Fruit fly (Drosophila melanogaster) whole organism, embryonic: ENCODE measurements around the gene Usf.
A peak's percentile ranks its signal among the peaks of the same experiment; 100 is the strongest.

Source experiments
- Adf1 ChIP-seq: fragments of 200-800 bp; sonication (Bioruptor generic); IDR thresholded peaks from 2 replicates; pipeline ENCODE4 v1.3.6; 2022; ENCODE audit warnings: missing biosample characterization, missing genetic modification characterization
- B-H1 ChIP-seq: fragments of 200-800 bp; sonication (Bioruptor generic); IDR thresholded peaks from 3 replicates; pipeline ENCODE4 v1.3.6; 2022; ENCODE audit warnings: missing biosample characterization, missing genetic modification characterization
- BEAF-32 ChIP-seq: fragments of 200-800 bp; sonication (Bioruptor generic); optimal IDR thresholded peaks from 3 replicates; lab custom pipeline; 2017; ENCODE audit warnings: missing biosample characterization, missing genetic modification characterization, mild to moderate bottlenecking, moderate library complexity, missing genetic modification reagents
- BtbVII ChIP-seq: fragments of 200-800 bp; sonication (Bioruptor generic); optimal IDR thresholded peaks from 3 replicates; lab custom pipeline; 2017; ENCODE audit warnings: missing biosample characterization, mild to moderate bottlenecking, missing genetic modification characterization
- CG12236 ChIP-seq: fragments of 200-800 bp; sonication (Bioruptor generic); optimal IDR thresholded peaks from 2 replicates; lab custom pipeline; 2016; ENCODE audit warnings: missing biosample characterization, missing genetic modification characterization
- CG13123 ChIP-seq: fragments of 200-800 bp; sonication (Bioruptor generic); optimal IDR thresholded peaks from 2 replicates; lab custom pipeline; 2016; ENCODE audit warnings: missing biosample characterization, missing genetic modification characterization
- CG15073 ChIP-seq: fragments of 200-800 bp; sonication (Bioruptor generic); optimal IDR thresholded peaks from 2 replicates; lab custom pipeline; 2016; ENCODE audit warnings: missing biosample characterization, missing genetic modification characterization
- CG1529 ChIP-seq: fragments of 200-800 bp; sonication (Bioruptor generic); optimal IDR thresholded peaks from 3 replicates; lab custom pipeline; 2018; ENCODE audit warnings: missing biosample characterization, missing genetic modification characterization
- CG16779 ChIP-seq: fragments of 200-800 bp; sonication (Bioruptor generic); IDR thresholded peaks from 2 replicates; pipeline ENCODE4 v1.3.6; 2022; ENCODE audit warnings: missing biosample characterization, missing genetic modification characterization
- CG17612 ChIP-seq: fragments of 200-800 bp; sonication (Bioruptor generic); IDR thresholded peaks from 2 replicates; pipeline ENCODE4 v1.3.6; 2022; ENCODE audit warnings: missing biosample characterization, missing genetic modification characterization
- CG2712 ChIP-seq: fragments of 200-800 bp; optimal IDR thresholded peaks from 3 replicates; lab custom pipeline; 2019; ENCODE audit warnings: missing biosample characterization, mild to moderate bottlenecking, missing genetic modification characterization, moderate library complexity
- CG2889 ChIP-seq: fragments of 200-800 bp; sonication (Bioruptor generic); IDR thresholded peaks from 3 replicates; pipeline ENCODE4 v1.3.6; 2022; ENCODE audit warnings: missing biosample characterization, missing genetic modification characterization
- CG42726 ChIP-seq: fragments of 200-800 bp; sonication (Bioruptor generic); IDR thresholded peaks from 2 replicates; pipeline ENCODE4 v1.3.6; 2022; ENCODE audit warnings: missing biosample characterization, missing genetic modification characterization; ENCODE audit not compliant: partially characterized antibody
- CG4328 ChIP-seq: fragments of 200-800 bp; sonication (Bioruptor generic); optimal IDR thresholded peaks from 3 replicates; lab custom pipeline; 2017; ENCODE audit warnings: missing biosample characterization, missing genetic modification reagents, missing genetic modification characterization
- CG4360 ChIP-seq: fragments of 200-800 bp; sonication (Bioruptor generic); IDR thresholded peaks from 2 replicates; pipeline ENCODE4 v1.3.6; 2022; ENCODE audit warnings: missing biosample characterization, missing genetic modification characterization
- CG43689 ChIP-seq: fragments of 200-800 bp; sonication (Bioruptor generic); IDR thresholded peaks from 2 replicates; pipeline ENCODE4 v1.3.6; 2022; ENCODE audit warnings: missing biosample characterization, missing genetic modification characterization
- CG4404 ChIP-seq: fragments of 200-800 bp; sonication (Bioruptor generic); IDR thresholded peaks from 2 replicates; pipeline ENCODE4 v1.3.6; 2022; ENCODE audit warnings: missing biosample characterization, missing genetic modification characterization
- CG8478 ChIP-seq: fragments of >200 bp; optimal IDR thresholded peaks from 2 replicates; lab custom pipeline; 2018
- CG9437 ChIP-seq: fragments of 200-800 bp; sonication (Bioruptor generic); optimal IDR thresholded peaks from 2 replicates; lab custom pipeline; 2018; ENCODE audit warnings: missing biosample characterization, mild to moderate bottlenecking, missing genetic modification characterization
- Chrac-16 ChIP-seq: fragments of 200-800 bp; sonication (Bioruptor generic); optimal IDR thresholded peaks from 3 replicates; lab custom pipeline; 2016; ENCODE audit warnings: missing biosample characterization, missing genetic modification characterization
- CrebB ChIP-seq: fragments of 200-800 bp; sonication (Bioruptor generic); optimal IDR thresholded peaks from 3 replicates; lab custom pipeline; 2018; ENCODE audit warnings: missing biosample characterization, mild to moderate bottlenecking, missing genetic modification characterization
- Dek ChIP-seq: fragments of 200-800 bp; sonication (Bioruptor generic); optimal IDR thresholded peaks from 3 replicates; lab custom pipeline; 2019; ENCODE audit warnings: missing biosample characterization, mild to moderate bottlenecking, missing genetic modification characterization, moderate library complexity
- Doc2 ChIP-seq: fragments of 200-800 bp; sonication (Bioruptor generic); IDR thresholded peaks from 2 replicates; pipeline ENCODE4 v1.3.6; 2022; ENCODE audit warnings: missing biosample characterization, missing genetic modification characterization
- Dp ChIP-seq: fragments of 200-800 bp; sonication (Bioruptor generic); optimal IDR thresholded peaks from 2 replicates; lab custom pipeline; 2018; ENCODE audit warnings: missing biosample characterization, mild to moderate bottlenecking, missing genetic modification characterization, moderate library complexity
- Dref ChIP-seq: fragments of 200-800 bp; sonication (Bioruptor generic); IDR thresholded peaks from 2 replicates; pipeline ENCODE4 v1.3.6; 2022; ENCODE audit warnings: missing biosample characterization, missing genetic modification characterization
- Gug ChIP-seq: fragments of 200-800 bp; sonication (Bioruptor generic); IDR thresholded peaks from 4 replicates; pipeline ENCODE4 v1.3.6; 2022; ENCODE audit warnings: missing biosample characterization, missing genetic modification characterization
- HLH54F ChIP-seq: fragments of 200-800 bp; sonication (Bioruptor generic); optimal IDR thresholded peaks from 3 replicates; lab custom pipeline; 2016; ENCODE audit warnings: missing biosample characterization, missing genetic modification characterization
- Hmx ChIP-seq: fragments of 200-800 bp; sonication (Bioruptor generic); optimal IDR thresholded peaks from 2 replicates; lab custom pipeline; 2016; ENCODE audit warnings: missing biosample characterization, missing genetic modification characterization
- Hr39 ChIP-seq: fragments of >200 bp; optimal IDR thresholded peaks from 2 replicates; lab custom pipeline; 2017
- Kr ChIP-seq: fragments of 200-800 bp; sonication (Bioruptor generic); optimal IDR thresholded peaks from 2 replicates; lab custom pipeline; 2017; ENCODE audit warnings: missing biosample characterization, mild to moderate bottlenecking, missing genetic modification characterization
- NC2α ChIP-seq: fragments of 200-800 bp; sonication (Bioruptor generic); optimal IDR thresholded peaks from 2 replicates; lab custom pipeline; 2016; ENCODE audit warnings: missing biosample characterization, missing genetic modification characterization
- Nf-YA ChIP-seq: fragments of 200-800 bp; sonication (Bioruptor generic); IDR thresholded peaks from 2 replicates; pipeline ENCODE4 v1.3.6; 2022; ENCODE audit warnings: missing biosample characterization, missing genetic modification characterization
- Nf-YB ChIP-seq: fragments of 200-800 bp; sonication (Bioruptor generic); optimal IDR thresholded peaks from 3 replicates; lab custom pipeline; 2019; ENCODE audit warnings: missing biosample characterization, mild to moderate bottlenecking, missing genetic modification characterization, moderate library complexity
- Scr ChIP-seq: fragments of 200-800 bp; sonication (Bioruptor generic); IDR thresholded peaks from 2 replicates; pipeline ENCODE4 v1.3.6; 2022; ENCODE audit warnings: missing biosample characterization, missing genetic modification characterization; ENCODE audit not compliant: partially characterized antibody
- Sry-β ChIP-seq: fragments of 200-800 bp; sonication (Bioruptor generic); optimal IDR thresholded peaks from 2 replicates; lab custom pipeline; 2018; ENCODE audit warnings: missing biosample characterization, mild to moderate bottlenecking, missing genetic modification characterization, moderate library complexity
- Trl ChIP-seq, 3 experiments: fragments of >200 bp in 2 of 3; fragments of 200-800 bp in 1 of 3; sonication (Bioruptor generic) in 1 of 3; optimal IDR thresholded peaks; 2 replicates in 1 of 3; 3 replicates in 2 of 3; lab custom pipeline; 2016 to 2017; ENCODE audit warnings: missing biosample characterization in 1 of 3, missing genetic modification characterization in 1 of 3
- ab ChIP-seq: fragments of 200-800 bp; sonication (Bioruptor generic); optimal IDR thresholded peaks from 2 replicates; lab custom pipeline; 2016; ENCODE audit warnings: missing biosample characterization, missing genetic modification characterization
- ara ChIP-seq: fragments of 200-800 bp; sonication (Bioruptor generic); IDR thresholded peaks from 2 replicates; pipeline ENCODE4 v1.3.6; 2022; ENCODE audit warnings: missing biosample characterization, missing genetic modification characterization
- cg ChIP-seq: fragments of 200-800 bp; sonication (Bioruptor generic); optimal IDR thresholded peaks from 3 replicates; lab custom pipeline; 2019; ENCODE audit warnings: missing biosample characterization, mild to moderate bottlenecking, missing genetic modification characterization, moderate library complexity
- crp ChIP-seq, 2 experiments: fragments of 200-800 bp; sonication (Bioruptor generic); optimal IDR thresholded peaks; 2 replicates in 1 of 2; 3 replicates in 1 of 2; lab custom pipeline; 2017; ENCODE audit warnings: missing biosample characterization in 2 of 2, missing genetic modification characterization in 2 of 2, mild to moderate bottlenecking in 1 of 2, moderate library complexity in 1 of 2
- disco-r ChIP-seq: fragments of 200-800 bp; sonication (Bioruptor generic); optimal IDR thresholded peaks from 2 replicates; lab custom pipeline; 2016; ENCODE audit warnings: missing biosample characterization, missing genetic modification characterization
- gce ChIP-seq: fragments of 200-800 bp; sonication (Bioruptor generic); IDR thresholded peaks from 3 replicates; pipeline ENCODE4 v1.3.6; 2022; ENCODE audit warnings: missing biosample characterization, missing genetic modification characterization
- kah ChIP-seq: fragments of 200-800 bp; sonication (Bioruptor generic); optimal IDR thresholded peaks from 2 replicates; lab custom pipeline; 2018; ENCODE audit warnings: missing biosample characterization, mild to moderate bottlenecking, missing genetic modification characterization
- ken ChIP-seq: fragments of 200-800 bp; sonication (Bioruptor generic); IDR thresholded peaks from 3 replicates; pipeline ENCODE4 v1.3.6; 2022; ENCODE audit warnings: missing biosample characterization, missing genetic modification characterization
- maf-S ChIP-seq: fragments of 200-800 bp; sonication (Bioruptor generic); optimal IDR thresholded peaks from 2 replicates; lab custom pipeline; 2016; ENCODE audit warnings: missing biosample characterization, missing genetic modification characterization
- scrt ChIP-seq: fragments of 200-800 bp; sonication (Bioruptor generic); optimal IDR thresholded peaks from 2 replicates; lab custom pipeline; 2018; ENCODE audit warnings: missing biosample characterization, mild to moderate bottlenecking, missing genetic modification characterization, moderate library complexity
- sens ChIP-seq: fragments of 200-800 bp; sonication (Bioruptor generic); peaks from one replicate; lab custom pipeline; 2016; ENCODE audit warnings: missing biosample characterization, missing genetic modification characterization
- seq ChIP-seq: fragments of 200-800 bp; sonication (Bioruptor generic); IDR thresholded peaks from 2 replicates; pipeline ENCODE4 v1.3.6; 2022; ENCODE audit warnings: missing biosample characterization, missing genetic modification characterization
- sna ChIP-seq: fragments of 200-800 bp; sonication (Bioruptor generic); IDR thresholded peaks from 2 replicates; pipeline ENCODE4 v1.3.6; 2022; ENCODE audit warnings: missing biosample characterization, missing genetic modification characterization; ENCODE audit not compliant: partially characterized antibody
- trem ChIP-seq: fragments of 200-800 bp; optimal IDR thresholded peaks from 3 replicates; lab custom pipeline; 2019; ENCODE audit warnings: missing biosample characterization, mild to moderate bottlenecking, missing genetic modification characterization, moderate library complexity
- usp ChIP-seq: fragments of >200 bp; optimal IDR thresholded peaks from 2 replicates; lab custom pipeline; 2017; ENCODE audit warnings: missing biosample characterization, missing genetic modification characterization

The Usf gene

DNA sequence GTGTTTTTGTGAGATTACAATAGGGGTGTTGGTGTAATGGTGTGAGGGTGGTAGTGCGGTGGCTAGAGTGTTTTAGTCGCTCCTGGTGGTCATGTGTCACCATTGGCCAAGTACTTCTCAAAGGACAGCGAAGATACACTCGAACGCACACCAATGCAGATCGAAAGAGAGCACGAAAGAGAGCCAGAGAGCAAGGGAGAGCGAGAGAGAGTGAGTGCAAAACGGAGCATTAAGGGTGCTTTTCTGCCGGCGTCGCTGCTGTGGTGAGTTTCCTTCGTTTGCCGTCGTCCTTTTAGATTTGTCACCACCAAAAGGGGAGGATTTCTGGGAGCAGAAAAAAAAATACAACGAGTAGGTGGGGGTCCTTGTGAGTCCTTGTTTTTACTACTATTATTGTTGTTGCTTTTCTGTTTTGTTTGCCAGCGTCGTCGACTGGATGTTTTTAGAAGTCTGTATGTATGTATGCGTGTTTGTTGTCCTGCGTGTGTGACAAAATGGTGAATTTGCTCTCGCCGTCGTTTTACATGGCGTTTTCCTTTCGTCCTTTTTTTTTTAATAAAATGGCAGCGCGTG is 40.4 kb downstream of the Usf start (continued):
- TF ChIP-seq Nf-YB (GFP tag; lab: Kevin White, UChicago) (peak; percentile 94), trem (tag; lab: Kevin White, UChicago) (no peak), HLH54F (no peak), ab (GFP tag; lab: Kevin White, UChicago) (no peak), CG16779 (GFP tag; lab: Robert Waterston, UW) (no peak), Chrac-16 (GFP tag; lab: Kevin White, UChicago) (no peak), Nf-YA (GFP tag; lab: Robert Waterston, UW) (no peak; the same call in 1 of the 2 replicates), Trl (optimal IDR thresholded peaks at IDR 0.05; lab: Kevin White, UChicago) (peak; percentile 76 to 93), Trl (GFP tag; optimal IDR thresholded peaks at IDR 0.05; lab: Kevin White, UChicago) (no peak), Hmx (GFP tag; lab: Kevin White, UChicago) (no peak), CG13123 (GFP tag; lab: Kevin White, UChicago) (no peak), CG42726 (GFP tag; lab: Robert Waterston, UW) (no peak), cg (GFP tag; lab: Kevin White, UChicago) (peak; percentile 69), CG4328 (GFP tag; lab: Kevin White, UChicago) (no peak), kah (GFP tag; lab: Kevin White, UChicago) (no peak), CG2712 (tag; lab: Kevin White, UChicago) (no peak), CG4404 (GFP tag; lab: Robert Waterston, UW) (no peak), seq (peak; percentile 65; the same call in 1 of the 2 replicates), CG1529 (GFP tag; lab: Kevin White, UChicago) (no peak), Dek (tag; lab: Kevin White, UChicago) (no peak), Adf1 (GFP tag; lab: Robert Waterston, UW) (peak; percentile 75), Scr (GFP tag; lab: Robert Waterston, UW) (no peak), sens (no peak), CrebB (tag; lab: Kevin White, UChicago) (no peak), Dref (GFP tag; lab: Robert Waterston, UW) (no peak), scrt (GFP tag; lab: Kevin White, UChicago) (no peak), CG17612 (GFP tag; lab: Robert Waterston, UW) (no peak), ara (GFP tag; lab: Robert Waterston, UW) (no peak), B-H1 (no peak), CG4360 (GFP tag; lab: Robert Waterston, UW) (peak; percentile 70), BEAF-32 (GFP tag; lab: Kevin White, UChicago) (no peak), BtbVII (GFP tag; lab: Kevin White, UChicago) (no peak)

DNA sequence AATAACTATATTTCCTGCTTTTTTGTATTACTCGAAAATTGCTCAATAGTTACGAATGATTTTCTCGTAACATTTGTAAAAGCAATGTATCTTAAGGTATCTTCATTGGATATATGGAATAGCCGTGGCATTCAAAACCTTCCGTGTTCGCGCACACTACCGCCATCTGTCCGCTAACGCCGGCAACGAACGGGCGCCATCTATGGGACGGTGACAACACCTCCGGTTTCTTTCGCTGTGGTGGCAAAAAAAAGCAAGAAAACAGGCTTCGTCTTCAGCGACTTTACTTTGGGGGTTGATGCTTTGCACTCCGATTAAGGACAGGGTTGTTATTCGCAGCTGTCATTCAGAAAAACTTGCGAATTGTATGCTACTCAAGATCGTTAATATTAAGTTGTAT is 41.5 kb downstream of the Usf start:
- TF ChIP-seq Gug (GFP tag; lab: Robert Waterston, UW) (peak; percentile 66; the same call in 3 of the 4 replicates), BEAF-32 (GFP tag; lab: Kevin White, UChicago) (no peak), NC2α (GFP tag; lab: Kevin White, UChicago) (peak; percentile 27), CG12236 (GFP tag; lab: Kevin White, UChicago) (peak; percentile 38), Sry-β (GFP tag; lab: Kevin White, UChicago) (peak; percentile 8), CG43689 (GFP tag; lab: Robert Waterston, UW) (0 out of 2 replicates have a peak, but pooled peaks have one; percentile 23), crp (GFP tag; optimal IDR thresholded peaks at IDR 0.05; lab: Kevin White, UChicago) (no peak), Dp (peak; percentile 17), Kr (GFP tag; lab: Kevin White, UChicago) (peak; percentile 62), CG8478 (lab: Kevin White, UChicago) (no peak), disco-r (peak; percentile 35), ab (GFP tag; lab: Kevin White, UChicago) (no peak), CG15073 (no peak), Hr39 (lab: Kevin White, UChicago) (no peak), CG9437 (GFP tag; lab: Kevin White, UChicago) (peak; percentile 33), sna (GFP tag; lab: Robert Waterston, UW) (no peak), CG2889 (GFP tag; lab: Robert Waterston, UW) (0 out of 3 replicates have a peak, but pooled peaks have one; percentile 18), usp (GFP tag; lab: Kevin White, UChicago) (no peak), maf-S (GFP tag; lab: Kevin White, UChicago) (peak; percentile 43), cg (GFP tag; lab: Kevin White, UChicago) (no peak), Doc2 (GFP tag; lab: Robert Waterston, UW) (no peak), ken (GFP tag; lab: Robert Waterston, UW) (peak; percentile 77), gce (GFP tag; lab: Robert Waterston, UW) (peak; percentile 45; the same call in 1 of the 3 replicates)
